Worm (Caenorhabditis elegans): ENCODE data around the gene swt-7.

swt-7 gene

ce11 chrV:5000406-5000805, 30.2 kb downstream of the swt-7 start, which contains the start of gene ugt-7:
TSS of gene ugt-7 (minus strand) at chrV:5000566.
- TF ChIP-seq elt-2 (tag; optimal IDR thresholded peaks at IDR 0.05) (peak; percentile 48), mef-2 (tag; optimal IDR thresholded peaks at IDR 0.05) (no peak)

- TF ChIP-seq Y116A8C.19 (tag; optimal IDR thresholded peaks at IDR 0.05; ENCODE audit: borderline replicate concordance) (no peak), nhr-90 (tag; optimal IDR thresholded peaks at IDR 0.05; ENCODE audit: poor library complexity) (no peak), lin-35 (GFP tag; optimal IDR thresholded peaks at IDR 0.05) (no peak), pqm-1 (tag; optimal IDR thresholded peaks at IDR 0.05) (no peak), lin-13 (GFP tag; optimal IDR thresholded peaks at IDR 0.05) (no peak), unc-86 (tag; optimal IDR thresholded peaks at IDR 0.05) (no peak), mab-9 (GFP tag; IDR thresholded peaks at IDR 0.05) (no peak), rnt-1 (tag; optimal IDR thresholded peaks at IDR 0.05) (no peak), ceh-82 (tag; optimal IDR thresholded peaks at IDR 0.05) (no peak), nhr-71 (tag; optimal IDR thresholded peaks at IDR 0.05) (no peak)
Observed at ce11 chrV:4995155-4995554, 35.5 kb downstream of the swt-7 start, which contains the start of gene ncx-9. TSS of gene ncx-9 (minus strand) at chrV:4995255.

- TF ChIP-seq efl-1 (optimal IDR thresholded peaks at IDR 0.05) (no peak), efl-1 (GFP tag; optimal IDR thresholded peaks at IDR 0.05 in 1 of 2) (peak in 1 of 2 experiments; percentile 60), swsn-7 (tag; optimal IDR thresholded peaks at IDR 0.05) (no peak)
Observed at ce11 chrV:4987097-4987496, 43.5 kb downstream of the swt-7 start, which contains the start of gene ncx-8. TSS of gene ncx-8 (minus strand) at chrV:4987197.

- TF ChIP-seq hlh-17 (GFP tag; optimal IDR thresholded peaks at IDR 0.05; ENCODE audit: borderline replicate concordance) (no peak), mep-1 (tag; optimal IDR thresholded peaks at IDR 0.05) (no peak), C16A3.4 (tag; optimal IDR thresholded peaks at IDR 0.05) (no peak), swsn-7 (tag; optimal IDR thresholded peaks at IDR 0.05) (no peak), alr-1 (tag; optimal IDR thresholded peaks at IDR 0.05; ENCODE audit: borderline replicate concordance) (no peak), nhr-28 (tag; optimal IDR thresholded peaks at IDR 0.05) (no peak), blmp-1 (tag; optimal IDR thresholded peaks at IDR 0.05) (no peak), pag-3 (tag; optimal IDR thresholded peaks at IDR 0.05; ENCODE audit: borderline replicate concordance, insufficient read depth) (no peak), nhr-71 (tag; optimal IDR thresholded peaks at IDR 0.05) (no peak), irx-1 (tag; optimal IDR thresholded peaks at IDR 0.05) (no peak), xbp-1 (tag; optimal IDR thresholded peaks at IDR 0.05) (no peak), C04F5.9 (tag; optimal IDR thresholded peaks at IDR 0.05) (no peak), ces-1 (GFP tag; optimal IDR thresholded peaks at IDR 0.05) (no peak), ceh-63 (GFP tag; optimal IDR thresholded peaks at IDR 0.05) (no peak), nhr-19 (GFP tag; conservative IDR thresholded peaks at IDR 0.05) (no peak), nhr-85 (tag) (no peak)
Observed at ce11 chrV:4983091-4983490, 47.5 kb downstream of the swt-7 start, which contains the start of gene srsx-13. TSS of gene srsx-13 (minus strand) at chrV:4983191.

- TF ChIP-seq ceh-82 (tag; optimal IDR thresholded peaks at IDR 0.05) (no peak), nhr-19 (GFP tag; conservative IDR thresholded peaks at IDR 0.05) (no peak), nhr-20 (tag; optimal IDR thresholded peaks at IDR 0.05) (no peak), dsc-1 (tag; optimal IDR thresholded peaks at IDR 0.05) (no peak), jun-1 (tag; optimal IDR thresholded peaks at IDR 0.05) (no peak), mep-1 (tag; optimal IDR thresholded peaks at IDR 0.05) (no peak), nhr-237 (tag; optimal IDR thresholded peaks at IDR 0.05) (no peak), mef-2 (tag; optimal IDR thresholded peaks at IDR 0.05) (no peak), F16B12.6 (tag; optimal IDR thresholded peaks at IDR 0.05) (no peak), hpl-2 (GFP tag; optimal IDR thresholded peaks at IDR 0.05) (no peak), nhr-12 (tag; optimal IDR thresholded peaks at IDR 0.05) (no peak), lsy-2 (tag; optimal IDR thresholded peaks at IDR 0.05) (no peak), fkh-4 (tag; optimal IDR thresholded peaks at IDR 0.05; ENCODE audit: borderline replicate concordance) (no peak), nhr-28 (tag; optimal IDR thresholded peaks at IDR 0.05) (no peak), zag-1 (tag; optimal IDR thresholded peaks at IDR 0.05) (no peak), lin-13 (GFP tag; optimal IDR thresholded peaks at IDR 0.05) (no peak), lin-14 (GFP tag; optimal IDR thresholded peaks at IDR 0.05) (no peak), unc-62 (GFP tag; optimal IDR thresholded peaks at IDR 0.05) (no peak), isw-1 (GFP tag; IDR thresholded peaks at IDR 0.05) (no peak), ets-5 (GFP tag; IDR thresholded peaks at IDR 0.05) (no peak)
Observed at ce11 chrV:4980873-4981272, 49.7 kb downstream of the swt-7 start, which contains the start of gene srsx-12. TSS of gene srsx-12 (minus strand) at chrV:4980973.

Data from whole organism, L1 larva.